Worm (Caenorhabditis elegans): ENCODE data around the gene clec-47.
"Not testable (repeated sequence)": the region's sequence is repeated elsewhere in the genome, so short reads cannot be mapped to it uniquely, and the experiment has no call there.

DNA sequence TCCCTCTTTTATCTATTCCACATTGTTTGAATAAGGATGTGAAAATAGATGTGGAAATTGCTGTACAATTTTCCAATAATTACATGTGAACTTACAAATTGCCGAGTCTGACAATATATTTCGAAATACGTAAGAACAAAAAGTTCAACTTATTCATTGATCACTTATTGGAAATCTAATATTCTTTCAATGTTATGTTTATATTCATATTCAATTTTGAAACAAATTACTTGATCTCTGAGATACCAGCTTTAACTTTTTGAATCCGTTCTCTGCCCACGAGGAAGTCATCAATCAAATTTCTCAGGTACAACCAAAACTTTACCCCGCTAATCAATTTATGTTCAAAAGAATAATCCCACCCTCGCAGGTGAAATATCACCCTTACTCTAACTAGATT lies 39.6 kb downstream of the clec-47 start, which contains the start of gene sri-26:
- TF ChIP-seq nhr-12, nhr-11, ztf-4, nhr-23, ceh-28, mdl-1, skn-1, elt-3, nhr-76, egl-27, aly-2, lin-39, nhr-237 (tag; optimal IDR thresholded peaks at IDR 0.05): not testable (repeated sequence)
